Worm (Caenorhabditis elegans): ENCODE data around the gene F21A3.2.

The F21A3.2 gene

DNA sequence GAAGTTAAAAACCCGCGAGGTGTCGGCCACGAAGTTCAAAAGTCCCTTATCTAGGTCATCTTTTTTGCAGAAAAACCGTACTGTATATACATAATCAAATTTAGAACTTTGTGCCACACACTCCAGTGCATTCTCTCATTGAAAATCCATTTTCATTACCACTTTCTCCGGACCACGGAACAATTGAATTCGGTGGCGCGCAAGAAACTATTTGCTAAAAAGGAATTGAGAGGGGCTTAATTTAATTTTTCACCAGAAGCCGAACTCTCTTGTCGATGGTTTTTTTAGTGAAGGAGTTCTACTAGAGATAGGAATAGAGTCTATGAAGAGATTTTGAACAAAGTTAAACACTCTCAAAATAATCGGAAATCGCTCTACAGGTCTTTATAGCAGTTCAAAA, 13.9 kb downstream of the F21A3.2 start:
- TF ChIP-seq cog-1 (tag; optimal IDR thresholded peaks at IDR 0.05) (no peak), med-1 (GFP tag; optimal IDR thresholded peaks at IDR 0.05; ENCODE audit: insufficient read depth) (no peak), klf-2 (GFP tag; conservative IDR thresholded peaks at IDR 0.05) (no peak), flt-1 (GFP tag; IDR thresholded peaks at IDR 0.05) (no peak), ref-1 (GFP tag; conservative IDR thresholded peaks at IDR 0.05) (no peak), T22C8.4 (GFP tag; IDR thresholded peaks at IDR 0.05) (no peak), ztf-23 (GFP tag; IDR thresholded peaks at IDR 0.05) (no peak), ztf-29 (GFP tag; IDR thresholded peaks at IDR 0.05) (no peak)

DNA sequence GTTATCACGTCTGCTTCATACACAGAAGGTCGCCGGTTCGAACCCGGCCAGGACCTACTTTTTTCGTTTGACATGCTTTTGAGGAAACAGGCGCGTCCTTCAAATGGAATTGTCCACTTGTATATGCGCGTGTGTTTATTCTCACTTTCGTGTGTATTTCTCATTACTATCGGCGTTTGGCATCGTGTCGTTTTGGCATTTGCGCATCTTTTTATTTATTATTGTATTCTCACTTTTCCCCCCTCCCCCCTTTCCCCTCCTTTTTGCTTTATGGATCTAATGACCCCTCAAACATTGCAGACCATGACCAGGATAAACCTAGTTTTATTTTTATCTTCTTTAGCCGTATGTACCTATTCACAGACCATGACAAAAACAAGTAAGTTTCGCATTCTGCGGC, 16.4 kb downstream of the F21A3.2 start, which contains the start of gene F21A3.3:
Gene F21A3.3, plus strand, starts transcription at position 301 of the 400 bp plus-strand sequence.
- no peak for TF ChIP-seq med-1 (GFP tag; optimal IDR thresholded peaks at IDR 0.05; ENCODE audit: insufficient read depth)
- TF ChIP-seq ztf-29 (GFP tag; IDR thresholded peaks at IDR 0.05), result no peak

- no peak for TF ChIP-seq ztf-29 (GFP tag; IDR thresholded peaks at IDR 0.05)
- TF ChIP-seq cog-1 (tag; optimal IDR thresholded peaks at IDR 0.05), result no peak
- no peak for TF ChIP-seq klf-2 (GFP tag; conservative IDR thresholded peaks at IDR 0.05)
- no peak for TF ChIP-seq tab-1 (GFP tag; IDR thresholded peaks at IDR 0.05)
- no peak for TF ChIP-seq flt-1 (GFP tag; IDR thresholded peaks at IDR 0.05)
- no peak for TF ChIP-seq T22C8.4 (GFP tag; IDR thresholded peaks at IDR 0.05)
- TF ChIP-seq med-1 (GFP tag; optimal IDR thresholded peaks at IDR 0.05; ENCODE audit: insufficient read depth), result no peak
- TF ChIP-seq ref-1 (GFP tag; conservative IDR thresholded peaks at IDR 0.05), result no peak
- TF ChIP-seq ztf-23 (GFP tag; IDR thresholded peaks at IDR 0.05), result no peak
Measured at ce11 chrV:15516476-15516875, 17.3 kb downstream of the F21A3.2 start.

DNA sequence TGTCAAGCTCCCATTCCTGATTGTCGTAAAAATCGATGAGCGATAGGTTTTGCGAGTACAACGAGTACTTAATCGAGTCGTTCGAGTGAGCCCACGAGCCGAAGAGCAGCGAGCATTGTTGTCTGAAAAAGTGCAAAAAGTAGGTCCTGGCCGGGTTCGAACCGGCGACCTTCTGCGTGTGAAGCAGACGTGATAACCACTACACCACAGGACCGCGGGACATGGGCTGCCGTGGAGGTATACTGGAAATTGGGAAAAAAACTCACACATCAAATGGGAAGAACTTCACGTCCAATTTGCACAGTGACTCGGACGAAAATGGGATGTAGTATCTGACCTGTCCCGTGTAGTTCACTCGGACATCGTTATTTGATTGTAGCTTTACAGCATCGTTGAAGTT, 18.4 kb downstream of the F21A3.2 start:
- TF ChIP-seq med-1 (GFP tag; optimal IDR thresholded peaks at IDR 0.05; ENCODE audit: insufficient read depth) (no peak), cog-1 (tag; optimal IDR thresholded peaks at IDR 0.05) (no peak), klf-2 (GFP tag; conservative IDR thresholded peaks at IDR 0.05) (no peak), flt-1 (GFP tag; IDR thresholded peaks at IDR 0.05) (no peak), T22C8.4 (GFP tag; IDR thresholded peaks at IDR 0.05) (no peak), ref-1 (GFP tag; conservative IDR thresholded peaks at IDR 0.05) (no peak), ztf-23 (GFP tag; IDR thresholded peaks at IDR 0.05) (no peak), tab-1 (GFP tag; IDR thresholded peaks at IDR 0.05) (no peak), ztf-29 (GFP tag; IDR thresholded peaks at IDR 0.05) (no peak)

ce11 chrV:15512856-15513756, 20.7 kb downstream of the F21A3.2 start:
- TF ChIP-seq T22C8.4 (GFP tag; IDR thresholded peaks at IDR 0.05) (no peak), cog-1 (tag; optimal IDR thresholded peaks at IDR 0.05) (no peak), flt-1 (GFP tag; IDR thresholded peaks at IDR 0.05) (no peak), tab-1 (GFP tag; IDR thresholded peaks at IDR 0.05) (no peak), ztf-23 (GFP tag; IDR thresholded peaks at IDR 0.05) (no peak), klf-2 (GFP tag; conservative IDR thresholded peaks at IDR 0.05) (no peak), ztf-29 (GFP tag; IDR thresholded peaks at IDR 0.05) (no peak), ref-1 (GFP tag; conservative IDR thresholded peaks at IDR 0.05) (no peak), med-1 (GFP tag; optimal IDR thresholded peaks at IDR 0.05; ENCODE audit: insufficient read depth) (no peak)

ce11 chrV:15511613-15512216, 22.0 kb downstream of the F21A3.2 start, which contains the start of gene rpl-38:
TSS of gene rpl-38 (plus strand) at chrV:15512166.
- TF ChIP-seq ztf-29 (GFP tag; IDR thresholded peaks at IDR 0.05) (no peak), med-1 (GFP tag; optimal IDR thresholded peaks at IDR 0.05; ENCODE audit: insufficient read depth) (no peak), ref-1 (GFP tag; conservative IDR thresholded peaks at IDR 0.05) (no peak), ztf-23 (GFP tag; IDR thresholded peaks at IDR 0.05) (no peak), tab-1 (GFP tag; IDR thresholded peaks at IDR 0.05) (no peak), cog-1 (tag; optimal IDR thresholded peaks at IDR 0.05) (no peak), T22C8.4 (GFP tag; IDR thresholded peaks at IDR 0.05) (no peak), flt-1 (GFP tag; IDR thresholded peaks at IDR 0.05) (no peak), klf-2 (GFP tag; conservative IDR thresholded peaks at IDR 0.05) (no peak)

DNA sequence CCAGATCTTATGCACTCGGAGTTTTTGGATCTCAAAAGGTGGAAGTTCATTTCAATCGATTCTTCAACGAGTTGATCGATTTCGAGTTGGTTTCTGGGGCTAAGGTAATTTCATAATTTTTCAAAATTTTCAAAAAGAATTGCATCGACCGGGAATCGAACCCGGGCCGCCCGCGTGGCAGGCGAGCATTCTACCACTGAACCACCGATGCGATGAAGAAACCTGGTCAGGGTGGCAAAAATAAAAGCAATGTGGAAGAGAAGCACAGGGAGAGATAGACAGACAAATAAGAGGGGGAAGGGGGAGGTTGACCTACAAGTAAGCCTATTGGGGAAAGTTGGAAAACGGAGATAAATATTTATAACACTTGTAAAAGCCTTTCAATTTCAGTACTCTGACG, 28.7 kb downstream of the F21A3.2 start:
- TF ChIP-seq med-1 (GFP tag; optimal IDR thresholded peaks at IDR 0.05; ENCODE audit: insufficient read depth) (no peak), ztf-29 (GFP tag; IDR thresholded peaks at IDR 0.05) (peak; percentile 50; the same call in 1 of the 2 replicates), T22C8.4 (GFP tag; IDR thresholded peaks at IDR 0.05) (0 out of 2 replicates have a peak, but pooled peaks have one; percentile 43), flt-1 (GFP tag; IDR thresholded peaks at IDR 0.05) (peak; percentile 85), cog-1 (tag; optimal IDR thresholded peaks at IDR 0.05) (no peak), ref-1 (GFP tag; conservative IDR thresholded peaks at IDR 0.05) (peak; percentile 62), ztf-23 (GFP tag; IDR thresholded peaks at IDR 0.05) (peak; percentile 71), tab-1 (GFP tag; IDR thresholded peaks at IDR 0.05) (peak; percentile 79), klf-2 (GFP tag; conservative IDR thresholded peaks at IDR 0.05) (0 out of 2 replicates have a peak, but pooled peaks have one; percentile 10)

DNA sequence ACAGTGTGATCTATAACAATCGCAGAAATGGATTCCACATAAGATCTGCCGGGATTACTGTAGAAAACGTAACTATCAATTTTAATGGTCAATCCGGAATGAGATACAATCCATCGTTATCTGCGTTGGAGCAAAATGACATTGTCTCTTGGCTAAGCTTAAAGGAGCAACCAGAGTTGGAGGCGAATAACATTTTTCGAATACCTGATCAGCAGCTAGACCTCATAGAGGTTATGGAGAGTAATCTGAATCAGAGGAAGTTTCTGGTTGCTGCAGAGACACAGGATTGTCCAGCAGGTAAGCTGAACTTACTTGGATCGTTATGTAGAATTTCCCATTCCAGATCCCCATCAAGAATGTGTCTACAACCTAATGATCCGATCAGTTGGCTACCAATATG, 30.2 kb downstream of the F21A3.2 start:
- no peak for TF ChIP-seq tab-1 (GFP tag; IDR thresholded peaks at IDR 0.05)
- no peak for TF ChIP-seq ztf-23 (GFP tag; IDR thresholded peaks at IDR 0.05)

DNA sequence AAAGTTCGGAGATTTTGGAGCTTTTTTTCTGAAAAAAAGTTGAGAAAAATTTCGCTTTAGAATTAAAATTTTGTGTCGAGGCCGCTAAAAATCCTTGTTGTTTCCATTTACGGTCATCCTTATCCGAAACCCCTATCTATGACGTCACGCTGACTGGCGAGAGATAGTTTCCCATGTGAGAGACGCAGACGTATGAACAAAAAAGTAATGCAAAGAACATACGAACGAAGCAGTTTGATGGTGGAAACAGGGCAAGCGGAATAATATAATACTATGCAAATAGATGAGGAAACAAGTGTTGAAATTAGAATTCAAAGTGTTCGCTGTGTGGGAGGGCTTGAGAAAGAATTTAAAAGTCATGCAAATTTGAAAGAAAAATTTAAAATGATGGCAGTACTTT, 34.7 kb downstream of the F21A3.2 start:
- no peak for TF ChIP-seq klf-2 (GFP tag; conservative IDR thresholded peaks at IDR 0.05)
- no peak for TF ChIP-seq med-1 (GFP tag; optimal IDR thresholded peaks at IDR 0.05; ENCODE audit: insufficient read depth)
- TF ChIP-seq flt-1 (GFP tag; IDR thresholded peaks at IDR 0.05), result no peak
- no peak for TF ChIP-seq T22C8.4 (GFP tag; IDR thresholded peaks at IDR 0.05)
- TF ChIP-seq ref-1 (GFP tag; conservative IDR thresholded peaks at IDR 0.05), result no peak
- TF ChIP-seq tab-1 (GFP tag; IDR thresholded peaks at IDR 0.05), result no peak
